Worm (Caenorhabditis elegans): ENCODE measurements around the gene sre-1.

sre-1 gene

DNA sequence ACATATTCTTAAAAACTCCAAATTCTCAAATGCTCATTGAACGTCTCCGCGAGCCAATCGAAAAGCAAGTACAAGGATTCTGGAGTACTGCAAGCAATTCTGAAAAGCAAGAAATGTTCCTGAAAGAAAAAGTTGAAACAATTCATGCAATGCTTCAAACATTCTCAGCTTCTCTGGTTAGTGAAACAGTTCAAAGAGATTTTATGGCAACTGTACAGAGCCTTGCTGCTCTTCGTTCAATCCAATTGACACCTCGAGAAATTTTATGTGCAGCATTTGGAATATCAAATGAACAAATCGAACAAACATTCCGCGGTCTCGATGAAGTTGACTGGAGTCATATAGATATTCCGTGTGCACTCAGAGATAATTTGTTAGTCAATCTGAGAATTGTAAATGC is 27.2 kb downstream of the sre-1 start:
- no peak for TF ChIP-seq unc-62 (GFP tag; optimal IDR thresholded peaks at IDR 0.05)

DNA sequence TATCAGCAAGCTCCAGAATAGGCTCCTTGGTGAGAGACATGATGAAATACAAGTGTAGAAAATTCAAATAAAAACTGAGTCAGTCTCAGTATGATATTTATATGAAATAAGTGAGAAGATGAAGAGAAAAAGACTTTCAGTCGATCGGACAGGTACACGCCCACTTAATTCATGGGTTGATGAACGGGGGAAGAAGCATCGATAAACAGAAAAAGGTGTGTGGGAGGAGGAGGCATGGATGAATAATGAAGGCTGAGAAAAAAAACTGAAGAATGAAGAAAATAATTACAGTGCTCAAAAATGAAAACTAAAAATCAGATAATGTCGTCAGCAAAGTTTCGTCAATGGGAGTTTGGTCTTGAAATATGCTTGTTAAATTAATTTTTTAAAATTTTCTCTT is 44.0 kb downstream of the sre-1 start, which contains the start of gene trx-1:
trx-1 (minus strand) TSS at position 101 of the 400 bp plus-strand sequence.
- no peak for TF ChIP-seq unc-62 (GFP tag; optimal IDR thresholded peaks at IDR 0.05)

DNA sequence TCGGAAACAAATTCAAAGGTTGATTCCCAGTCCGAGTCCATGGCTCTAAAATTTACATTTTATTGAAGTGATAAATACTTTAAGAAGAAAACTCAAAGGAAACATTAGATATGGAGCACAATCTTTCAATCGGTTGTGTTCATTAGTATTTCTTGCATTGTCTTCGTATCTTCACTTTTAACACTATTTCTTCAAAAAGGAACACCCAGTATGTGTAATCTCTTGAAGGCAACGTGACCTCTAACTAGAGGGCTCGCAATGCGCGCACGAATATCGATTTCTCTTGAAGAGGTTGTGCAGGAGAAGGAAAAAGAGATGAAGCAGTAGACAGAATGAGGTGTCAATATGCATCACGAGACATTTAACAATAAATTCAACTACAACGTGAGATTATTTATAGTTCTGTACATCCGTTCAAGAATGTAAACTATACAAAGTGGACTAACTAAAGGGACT is 45.6 kb downstream of the sre-1 start, which contains the start of the genes B0228.6 and B0228.1:
B0228.6 (minus strand) TSS at position 51 of the 456 bp plus-strand sequence.
B0228.1 (plus strand) TSS at position 228 of the 456 bp plus-strand sequence.
- TF ChIP-seq unc-62 (GFP tag; optimal IDR thresholded peaks at IDR 0.05): no peak

DNA sequence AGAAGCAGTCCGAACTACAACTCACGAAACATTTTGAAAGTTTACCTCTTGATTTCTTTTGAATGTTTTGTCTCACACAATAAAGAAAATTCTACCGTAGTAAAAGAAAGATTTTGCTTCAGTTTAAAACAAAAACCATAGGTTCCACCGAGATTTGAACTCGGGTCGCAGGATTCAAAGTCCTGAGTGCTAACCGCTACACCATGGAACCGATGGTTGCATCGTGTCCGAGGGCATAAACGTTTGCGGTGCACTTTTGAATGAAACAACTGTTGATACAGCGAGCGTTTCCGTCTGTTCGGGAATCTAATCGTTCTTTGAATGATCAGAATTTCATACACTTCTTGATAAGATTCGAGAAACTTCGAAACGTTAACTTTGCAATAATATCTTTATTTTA is 47.3 kb downstream of the sre-1 start:
- TF ChIP-seq unc-62 (GFP tag; optimal IDR thresholded peaks at IDR 0.05): no peak

DNA sequence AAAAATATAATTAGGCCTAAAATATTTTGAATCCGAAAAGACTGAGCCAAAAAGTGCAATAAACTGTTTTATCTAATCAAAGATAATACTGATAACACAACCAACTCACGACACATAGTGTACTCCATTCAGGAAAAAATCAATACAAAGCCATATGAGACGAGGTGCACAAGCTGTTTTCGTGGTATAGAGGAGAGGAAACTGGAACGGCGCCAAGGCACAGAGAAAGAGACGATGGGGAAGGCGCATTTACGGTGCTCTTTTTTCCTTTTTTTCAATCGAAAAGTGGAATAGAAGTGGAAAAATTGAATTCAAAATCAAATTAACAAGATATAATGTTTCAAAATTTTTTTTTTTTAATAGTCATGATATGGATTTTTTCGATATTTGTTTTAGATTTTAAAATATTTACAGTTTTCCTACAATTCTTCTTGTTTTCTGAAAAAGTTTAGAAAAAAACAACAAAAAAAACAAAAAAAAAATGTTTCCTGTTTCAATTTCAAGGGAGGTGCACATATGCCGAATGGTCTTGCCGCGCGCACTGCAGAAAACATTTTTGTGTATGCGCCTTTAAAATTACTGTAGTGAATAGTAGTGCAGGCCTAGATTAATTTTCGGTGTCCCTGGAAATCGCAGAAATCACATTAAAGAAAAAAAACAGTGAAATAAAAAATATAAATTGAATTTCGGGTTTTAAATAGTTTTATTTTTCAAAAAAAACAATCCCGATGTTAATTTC is 49.1 kb downstream of the sre-1 start, which contains the start of gene B0228.7:
B0228.7 (minus strand) TSS at position 627 of the 739 bp plus-strand sequence.
- TF ChIP-seq unc-62 (GFP tag; optimal IDR thresholded peaks at IDR 0.05): no peak
